Worm (Caenorhabditis elegans) whole organism, L3 larva: Measurements from ENCODE around the gene Y47D7A.19.

Source experiments
- aly-2 ChIP-seq: fragments of 150-350 bp; optimal IDR thresholded peaks from 2 replicates; lab custom pipeline; 2014; ENCODE audit warnings: missing biosample characterization, missing genetic modification characterization
- ama-1 ChIP-seq: fragments of 150-350 bp; optimal IDR thresholded peaks from 2 replicates; lab custom pipeline; 2018
- egl-27 ChIP-seq: sonication (generic microtip); optimal IDR thresholded peaks from 4 replicates; lab custom pipeline; 2017; ENCODE audit warnings: missing biosample characterization, missing genetic modification reagents, missing genetic modification characterization
- fkh-2 ChIP-seq: fragments of 150-350 bp; optimal IDR thresholded peaks from 2 replicates; lab custom pipeline; 2014; ENCODE audit warnings: missing biosample characterization, missing genetic modification reagents, missing genetic modification characterization
- nhr-25 ChIP-seq: sonication (generic microtip); optimal IDR thresholded peaks from 2 replicates; lab custom pipeline; 2017; ENCODE audit warnings: missing biosample characterization, missing genetic modification characterization
- nhr-77 ChIP-seq: fragments of 150-350 bp; optimal IDR thresholded peaks from 2 replicates; lab custom pipeline; 2014; ENCODE audit warnings: missing biosample characterization, missing genetic modification characterization
- pqm-1 ChIP-seq: fragments of 150-350 bp; optimal IDR thresholded peaks from 2 replicates; lab custom pipeline; 2017; ENCODE audit warnings: missing biosample characterization, missing genetic modification characterization, inconsistent platforms
- tbx-2 ChIP-seq: sonication (generic microtip); optimal IDR thresholded peaks from 2 replicates; lab custom pipeline; 2016; ENCODE audit warnings: mild to moderate bottlenecking, missing genetic modification characterization, missing compliant biosample characterization
- unc-62 ChIP-seq: fragments of 150-350 bp; sonication (generic microtip); optimal IDR thresholded peaks from 4 replicates; lab custom pipeline; 2014; ENCODE audit warnings: missing biosample characterization, missing genetic modification reagents, missing genetic modification characterization
- ztf-11 ChIP-seq: fragments of 150-350 bp; optimal IDR thresholded peaks from 2 replicates; lab custom pipeline; 2014; ENCODE audit warnings: missing biosample characterization, missing genetic modification characterization

ce11 chrV:4398127-4398526 lies 26.0 kb upstream of the Y47D7A.19 start:
- TF ChIP-seq unc-62 (GFP tag; lab: Kevin White, UChicago): no peak
- no peak for TF ChIP-seq ama-1 (lab: Kevin White, UChicago)
- no peak for TF ChIP-seq ztf-11
- TF ChIP-seq egl-27 (tag; lab: Kevin White, UChicago): no peak
- no peak for TF ChIP-seq pqm-1 (tag; lab: Kevin White, UChicago)
- no peak for TF ChIP-seq nhr-77 (tag; lab: Kevin White, UChicago)
- no peak for TF ChIP-seq aly-2 (tag; lab: Kevin White, UChicago)
- no peak for TF ChIP-seq fkh-2 (tag; lab: Kevin White, UChicago)
- TF ChIP-seq tbx-2 (tag; lab: Kevin White, UChicago): no peak
- no peak for TF ChIP-seq nhr-25 (tag; lab: Kevin White, UChicago)
